Worm (Caenorhabditis elegans) whole organism, L1 larva: ENCODE data around the gene F49F1.2.

ENCODE experiments used
- aly-2 ChIP-seq: fragments of 150-350 bp; optimal IDR thresholded peaks from 2 replicates; lab custom pipeline; 2014; ENCODE audit warnings: missing biosample characterization, missing genetic modification characterization
- pqm-1 ChIP-seq: sonication (generic microtip); optimal IDR thresholded peaks from 3 replicates; lab custom pipeline; 2017; ENCODE audit warnings: missing biosample characterization, missing genetic modification characterization

DNA sequence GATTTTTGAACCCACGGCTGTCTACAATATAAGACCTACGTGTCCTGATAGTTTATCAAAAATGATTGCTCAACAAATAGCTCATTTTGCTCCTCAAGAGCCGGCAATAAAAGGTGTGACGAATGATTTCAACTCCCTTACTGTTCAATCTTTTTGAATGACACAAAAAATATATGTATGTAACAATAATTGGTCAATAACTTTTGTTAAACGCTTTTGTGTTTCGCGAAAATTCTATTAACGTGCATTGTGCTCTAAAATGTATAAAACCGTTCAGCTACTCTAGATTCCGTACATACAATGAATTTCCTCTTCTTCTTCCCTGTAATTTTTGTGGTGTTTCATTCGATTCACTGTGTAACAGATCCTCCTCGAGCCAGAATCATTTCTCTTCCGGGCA lies 36.2 kb upstream of the F49F1.2 start, which contains the start of gene C35B1.4:
- TF ChIP-seq pqm-1 (tag; lab: Kevin White, UChicago) (no peak), aly-2 (tag; lab: Kevin White, UChicago) (no peak)
